Worm (Caenorhabditis elegans) whole organism, young adult: ENCODE measurements around the gene F53H2.1.

ENCODE experiments used
- B0035.1 ChIP-seq: sonication (generic microtip); optimal IDR thresholded peaks from 2 replicates; lab custom pipeline; 2016; ENCODE audit warnings: missing genetic modification characterization, mild to moderate bottlenecking, missing compliant biosample characterization, missing genotype, missing genetic modification reagents
- B0261.1 ChIP-seq: sonication (generic microtip); optimal IDR thresholded peaks from 2 replicates; lab custom pipeline; 2016; ENCODE audit warnings: mild to moderate bottlenecking, missing genetic modification characterization, moderate library complexity, missing compliant biosample characterization
- B0336.3 ChIP-seq: fragments of 200-800 bp; sonication (Bioruptor generic); IDR thresholded peaks from 2 replicates; pipeline ENCODE4 v1.3.6; 2022; ENCODE audit warnings: missing genetic modification characterization, missing compliant biosample characterization
- C06A6.2 ChIP-seq: fragments of 200-800 bp; sonication (Bioruptor generic); conservative IDR thresholded peaks from 2 replicates; pipeline ENCODE4 v1.3.6; 2022; ENCODE audit warnings: missing genetic modification characterization, missing compliant biosample characterization
- D2030.7 ChIP-seq: fragments of 200-800 bp; sonication (Bioruptor generic); IDR thresholded peaks from 2 replicates; pipeline ENCODE4 v1.3.6; 2022; ENCODE audit warnings: missing genetic modification reagents, missing genetic modification characterization, missing compliant biosample characterization
- F33H1.4 ChIP-seq: fragments of 200-800 bp; sonication (Bioruptor generic); IDR thresholded peaks from 2 replicates; pipeline ENCODE4 v1.3.6; 2022; ENCODE audit warnings: missing genetic modification reagents, missing genetic modification characterization, missing compliant biosample characterization
- F37B4.10 ChIP-seq: fragments of 200-800 bp; sonication (Bioruptor generic); IDR thresholded peaks from 2 replicates; pipeline ENCODE4 v1.3.6; 2022; ENCODE audit warnings: missing genetic modification characterization, missing compliant biosample characterization
- F39B2.1 ChIP-seq: fragments of 200-800 bp; sonication (Bioruptor generic); IDR thresholded peaks from 2 replicates; pipeline ENCODE4 v1.3.6; 2022; ENCODE audit warnings: missing genetic modification reagents, missing genetic modification characterization, missing compliant biosample characterization
- F49E8.2 ChIP-seq: sonication (generic microtip); optimal IDR thresholded peaks from 3 replicates; lab custom pipeline; 2017; ENCODE audit warnings: missing genetic modification characterization, mild to moderate bottlenecking, missing compliant biosample characterization, antibody characterized with exemption, moderate library complexity; ENCODE audit not compliant: insufficient read depth
- F52B5.7 ChIP-seq: sonication (generic microtip); optimal IDR thresholded peaks from 2 replicates; lab custom pipeline; 2016; ENCODE audit warnings: mild to moderate bottlenecking, missing genetic modification characterization, missing compliant biosample characterization
- F57C9.4 ChIP-seq: sonication (generic microtip); optimal IDR thresholded peaks from 2 replicates; lab custom pipeline; 2017; ENCODE audit warnings: mild to moderate bottlenecking, missing genetic modification characterization, missing compliant biosample characterization
- K11D2.4 ChIP-seq: fragments of 200-800 bp; sonication (Bioruptor generic); IDR thresholded peaks from 2 replicates; pipeline ENCODE4 v1.3.6; 2022; ENCODE audit warnings: missing genetic modification reagents, missing genetic modification characterization, missing compliant biosample characterization
- K12H6.12 ChIP-seq: fragments of 200-800 bp; sonication (Bioruptor generic); optimal IDR thresholded peaks from 2 replicates; lab custom pipeline; 2018; ENCODE audit warnings: mild to moderate bottlenecking, missing genetic modification characterization, missing compliant biosample characterization
- Y56A3A.18 ChIP-seq: fragments of 200-800 bp; sonication (Bioruptor generic); IDR thresholded peaks from 2 replicates; pipeline ENCODE4 v1.3.6; 2022; ENCODE audit warnings: missing genetic modification reagents, missing genetic modification characterization, missing compliant biosample characterization
- akir-1 ChIP-seq: fragments of 200-800 bp; sonication (Bioruptor generic); optimal IDR thresholded peaks from 2 replicates; lab custom pipeline; 2018; ENCODE audit warnings: mild to moderate bottlenecking, missing genetic modification characterization, moderate library complexity, missing compliant biosample characterization
- aptf-3 ChIP-seq: fragments of 200-800 bp; sonication (Bioruptor generic); IDR thresholded peaks from 2 replicates; pipeline ENCODE4 v1.3.6; 2022; ENCODE audit warnings: missing genetic modification characterization, missing compliant biosample characterization
- atf-7 ChIP-seq: sonication (generic microtip); optimal IDR thresholded peaks from 2 replicates; lab custom pipeline; 2017; ENCODE audit warnings: mild to moderate bottlenecking, missing genetic modification characterization, missing compliant biosample characterization
- attf-3 ChIP-seq: fragments of 200-800 bp; sonication (Bioruptor generic); conservative IDR thresholded peaks from 2 replicates; pipeline ENCODE4 v1.3.6; 2022; ENCODE audit warnings: missing genetic modification reagents, missing genetic modification characterization, missing compliant biosample characterization
- attf-5 ChIP-seq: fragments of 200-800 bp; sonication (Bioruptor generic); optimal IDR thresholded peaks from 2 replicates; lab custom pipeline; 2018; ENCODE audit warnings: mild to moderate bottlenecking, missing genetic modification characterization, missing compliant biosample characterization
- bed-2 ChIP-seq: fragments of 200-800 bp; sonication (Bioruptor generic); IDR thresholded peaks from 2 replicates; pipeline ENCODE4 v1.3.6; 2022; ENCODE audit warnings: missing genetic modification reagents, missing genetic modification characterization, missing compliant biosample characterization
- cebp-1 ChIP-seq, 2 experiments: fragments of 200-800 bp in 1 of 2; sonication (Bioruptor generic) in 1 of 2; sonication (generic microtip) in 1 of 2; IDR thresholded peaks in 1 of 2; optimal IDR thresholded peaks in 1 of 2; 2 replicates each; pipeline versions ENCODE4 v1.3.6 to Lab custom; 2017 to 2022; ENCODE audit warnings: missing compliant biosample characterization in 2 of 2, missing genetic modification characterization in 2 of 2, mild to moderate bottlenecking in 1 of 2, missing genetic modification reagents in 1 of 2, moderate library complexity in 1 of 2
- chd-7 ChIP-seq: sonication (generic microtip); optimal IDR thresholded peaks from 2 replicates; lab custom pipeline; 2016; ENCODE audit warnings: mild to moderate bottlenecking, missing genetic modification characterization, moderate library complexity, missing compliant biosample characterization
- dpff-1 ChIP-seq: sonication (generic microtip); optimal IDR thresholded peaks from 2 replicates; lab custom pipeline; 2017; ENCODE audit warnings: mild to moderate bottlenecking, missing genetic modification characterization, missing compliant biosample characterization
- dpl-1 ChIP-seq: fragments of 150-350 bp; optimal IDR thresholded peaks from 2 replicates; lab custom pipeline; 2014; ENCODE audit warnings: missing biosample characterization, missing genetic modification reagents, missing genetic modification characterization
- ets-4 ChIP-seq: fragments of 200-800 bp; sonication (Bioruptor generic); optimal IDR thresholded peaks from 2 replicates; lab custom pipeline; 2018; ENCODE audit warnings: mild to moderate bottlenecking, missing genetic modification characterization, missing compliant biosample characterization
- gei-17 ChIP-seq: fragments of 200-800 bp; sonication (Bioruptor generic); optimal IDR thresholded peaks from 2 replicates; lab custom pipeline; 2018; ENCODE audit warnings: mild to moderate bottlenecking, missing genetic modification characterization, missing compliant biosample characterization
- him-1 ChIP-seq: sonication (generic microtip); optimal IDR thresholded peaks from 2 replicates; lab custom pipeline; 2016; ENCODE audit warnings: missing genotype, missing genetic modification reagents, missing genetic modification characterization, missing compliant biosample characterization
- hmg-1.2 ChIP-seq: fragments of 200-800 bp; sonication (Bioruptor generic); IDR thresholded peaks from 2 replicates; pipeline ENCODE4 v1.3.6; 2022; ENCODE audit warnings: missing genetic modification reagents, missing genetic modification characterization, missing compliant biosample characterization
- let-607 ChIP-seq, 2 experiments: fragments of 200-800 bp in 1 of 2; sonication (Bioruptor generic) in 1 of 2; sonication (generic microtip) in 1 of 2; optimal IDR thresholded peaks; 2 replicates each; lab custom pipeline; 2016 to 2018; ENCODE audit warnings: mild to moderate bottlenecking in 2 of 2, missing compliant biosample characterization in 2 of 2, missing genetic modification characterization in 2 of 2, moderate library complexity in 2 of 2, missing genotype in 1 of 2
- lin-26 ChIP-seq: fragments of 200-800 bp; sonication (Bioruptor generic); IDR thresholded peaks from 2 replicates; pipeline ENCODE4 v1.3.6; 2022; ENCODE audit warnings: missing genetic modification reagents, missing genetic modification characterization, missing compliant biosample characterization
- lin-40 ChIP-seq: sonication (generic microtip); optimal IDR thresholded peaks from 2 replicates; lab custom pipeline; 2016; ENCODE audit warnings: missing genetic modification characterization, mild to moderate bottlenecking, missing compliant biosample characterization, missing genotype, missing genetic modification reagents
- madf-8 ChIP-seq: fragments of 200-800 bp; sonication (Bioruptor generic); conservative IDR thresholded peaks from 2 replicates; pipeline ENCODE4 v1.3.6; 2022; ENCODE audit warnings: missing genetic modification reagents, missing genetic modification characterization, missing compliant biosample characterization
- mes-4 ChIP-seq: sonication (generic microtip); optimal IDR thresholded peaks from 2 replicates; lab custom pipeline; 2016; ENCODE audit warnings: missing genotype, missing genetic modification characterization, missing compliant biosample characterization
- nfya-1 ChIP-seq: sonication (generic microtip); optimal IDR thresholded peaks from 2 replicates; lab custom pipeline; 2017; ENCODE audit warnings: antibody characterized with exemption, missing compliant biosample characterization, missing genetic modification characterization, borderline replicate concordance; ENCODE audit not compliant: insufficient read depth
- nfya-2 ChIP-seq: fragments of 200-800 bp; sonication (Bioruptor generic); IDR thresholded peaks from 2 replicates; pipeline ENCODE4 v1.3.6; 2022; ENCODE audit warnings: missing genetic modification reagents, missing genetic modification characterization, missing compliant biosample characterization
- nhr-179 ChIP-seq: sonication (generic microtip); optimal IDR thresholded peaks from 2 replicates; lab custom pipeline; 2016; ENCODE audit warnings: mild to moderate bottlenecking, missing genetic modification characterization, missing compliant biosample characterization
- nhr-27 ChIP-seq: fragments of 200-800 bp; sonication (Bioruptor generic); optimal IDR thresholded peaks from 2 replicates; lab custom pipeline; 2018; ENCODE audit warnings: mild to moderate bottlenecking, missing genetic modification characterization, moderate library complexity, missing compliant biosample characterization
- nhr-90 ChIP-seq: sonication (generic microtip); optimal IDR thresholded peaks from 2 replicates; lab custom pipeline; 2016; ENCODE audit warnings: missing genotype, mild to moderate bottlenecking, missing genetic modification characterization, missing compliant biosample characterization
- pbrm-1 ChIP-seq: fragments of 200-800 bp; sonication (Bioruptor generic); IDR thresholded peaks from 2 replicates; pipeline ENCODE4 v1.3.6; 2022; ENCODE audit warnings: missing genetic modification reagents, missing genetic modification characterization, missing compliant biosample characterization
- sdz-38 ChIP-seq: sonication (generic microtip); optimal IDR thresholded peaks from 2 replicates; lab custom pipeline; 2016; ENCODE audit warnings: missing genotype, missing genetic modification characterization, missing compliant biosample characterization
- sea-2 ChIP-seq: fragments of 200-800 bp; sonication (Bioruptor generic); IDR thresholded peaks from 2 replicates; pipeline ENCODE4 v1.3.6; 2022; ENCODE audit warnings: missing genetic modification characterization, missing compliant biosample characterization
- snpc-1.1 ChIP-seq: sonication (generic microtip); optimal IDR thresholded peaks from 2 replicates; lab custom pipeline; 2017; ENCODE audit warnings: missing genetic modification characterization, mild to moderate bottlenecking, missing compliant biosample characterization, antibody characterized with exemption, moderate library complexity, missing genotype, missing genetic modification reagents; ENCODE audit not compliant: insufficient read depth
- sptf-2 ChIP-seq: fragments of 200-800 bp; sonication (Bioruptor generic); optimal IDR thresholded peaks from 2 replicates; lab custom pipeline; 2018; ENCODE audit warnings: mild to moderate bottlenecking, missing genetic modification characterization, missing compliant biosample characterization
- tbp1 ChIP-seq: fragments of 200-800 bp; sonication (Bioruptor generic); optimal IDR thresholded peaks from 2 replicates; lab custom pipeline; 2018; ENCODE audit warnings: mild to moderate bottlenecking, missing genetic modification characterization, missing compliant biosample characterization
- tlf-1 ChIP-seq: fragments of 200-800 bp; sonication (Bioruptor generic); optimal IDR thresholded peaks from 2 replicates; lab custom pipeline; 2018; ENCODE audit warnings: mild to moderate bottlenecking, missing genetic modification characterization, missing compliant biosample characterization
- unc-62 ChIP-seq: fragments of 150-350 bp; optimal IDR thresholded peaks from 2 replicates; lab custom pipeline; 2014; ENCODE audit warnings: missing biosample characterization, missing genetic modification reagents, missing genetic modification characterization
- xnd-1 ChIP-seq: sonication (generic microtip); optimal IDR thresholded peaks from 2 replicates; lab custom pipeline; 2016; ENCODE audit warnings: missing genotype, missing genetic modification reagents, missing genetic modification characterization, missing compliant biosample characterization
- ztf-25 ChIP-seq: fragments of 200-800 bp; sonication (Bioruptor generic); IDR thresholded peaks from 2 replicates; pipeline ENCODE4 v1.3.6; 2022; ENCODE audit warnings: missing genetic modification reagents, missing genetic modification characterization, missing compliant biosample characterization
- ztf-28 ChIP-seq: fragments of 200-800 bp; sonication (Bioruptor generic); IDR thresholded peaks from 2 replicates; pipeline ENCODE4 v1.3.6; 2022; ENCODE audit warnings: missing genetic modification reagents, missing genetic modification characterization, missing compliant biosample characterization

Gene F53H2.1

DNA sequence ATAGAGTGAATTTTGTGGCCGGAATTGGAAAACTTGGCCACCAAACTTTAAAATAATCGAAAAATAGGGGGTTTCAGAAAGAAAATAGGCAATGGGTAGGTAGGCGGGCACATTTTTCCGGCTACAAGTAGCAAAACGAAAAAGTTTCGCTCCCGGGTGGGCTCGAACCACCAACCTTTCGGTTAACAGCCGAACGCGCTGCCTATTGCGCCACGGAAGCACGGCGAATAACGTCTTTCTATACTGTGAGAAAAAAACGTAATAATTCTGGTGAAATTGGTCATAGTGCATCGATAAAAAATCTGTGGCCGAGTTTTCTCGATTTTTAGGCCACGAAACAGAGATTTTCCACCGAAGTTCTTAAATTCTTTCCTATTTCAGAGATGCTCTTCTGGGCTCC lies 37.1 kb upstream of the F53H2.1 start (continued):
- no peak for TF ChIP-seq pbrm-1
- no peak for TF ChIP-seq ztf-25 (GFP tag; lab: Robert Waterston, UW)
- no peak for TF ChIP-seq sdz-38 (tag; lab: Kevin White, UChicago)
- no peak for TF ChIP-seq F33H1.4
- 0 out of 2 replicates have a peak, but pooled peaks have one; percentile 17 for TF ChIP-seq hmg-1.2 (GFP tag; lab: Robert Waterston, UW)
- no peak for TF ChIP-seq ztf-28
- TF ChIP-seq B0035.1 (tag; lab: Kevin White, UChicago): no peak
- no peak for TF ChIP-seq Y56A3A.18 (GFP tag; lab: Robert Waterston, UW)
- no peak for TF ChIP-seq sea-2 (GFP tag; lab: Robert Waterston, UW)
- TF ChIP-seq ets-4 (GFP tag; lab: Kevin White, UChicago): no peak
- TF ChIP-seq F57C9.4: no peak
- no peak for TF ChIP-seq xnd-1 (tag; lab: Kevin White, UChicago)
- TF ChIP-seq dpff-1: no peak
- peak; percentile 56 for TF ChIP-seq nhr-90 (tag; lab: Kevin White, UChicago)
- no peak for TF ChIP-seq K12H6.12 (tag; lab: Kevin White, UChicago)
- TF ChIP-seq unc-62 (GFP tag; lab: Kevin White, UChicago): no peak
- TF ChIP-seq atf-7 (tag; lab: Kevin White, UChicago): no peak
- no peak for TF ChIP-seq attf-3
- no peak for TF ChIP-seq F37B4.10
- no peak for TF ChIP-seq mes-4 (tag; lab: Kevin White, UChicago)
- no peak for TF ChIP-seq sptf-2 (GFP tag; lab: Kevin White, UChicago)
- TF ChIP-seq gei-17 (GFP tag; lab: Kevin White, UChicago): no peak
- no peak for TF ChIP-seq snpc-1.1
- no peak for TF ChIP-seq akir-1
- no peak for TF ChIP-seq nfya-2 (GFP tag; lab: Robert Waterston, UW)
- TF ChIP-seq K11D2.4: no peak
- TF ChIP-seq tbp1 (GFP tag; lab: Kevin White, UChicago): peak; percentile 85
- TF ChIP-seq B0336.3 (GFP tag; lab: Robert Waterston, UW): no peak
- no peak for TF ChIP-seq tlf-1 (GFP tag; lab: Kevin White, UChicago)
- no peak for TF ChIP-seq nhr-27
- no peak for TF ChIP-seq cebp-1 (GFP tag; IDR thresholded peaks at IDR 0.05; lab: Robert Waterston, UW)
- TF ChIP-seq cebp-1 (tag; optimal IDR thresholded peaks at IDR 0.05; lab: Kevin White, UChicago): no peak
- no peak for TF ChIP-seq let-607 (tag; optimal IDR thresholded peaks at IDR 0.05; lab: Kevin White, UChicago)
- no peak for TF ChIP-seq aptf-3 (GFP tag; lab: Robert Waterston, UW)
- no peak for TF ChIP-seq F52B5.7 (tag; lab: Kevin White, UChicago)
- no peak for TF ChIP-seq F39B2.1 (GFP tag; lab: Robert Waterston, UW)
- TF ChIP-seq nfya-1 (tag; lab: Kevin White, UChicago): no peak
- no peak for TF ChIP-seq nhr-179 (tag; lab: Kevin White, UChicago)
- no peak for TF ChIP-seq bed-2 (GFP tag; lab: Robert Waterston, UW)
- TF ChIP-seq chd-7 (tag; lab: Kevin White, UChicago): no peak
- no peak for TF ChIP-seq madf-8 (GFP tag; lab: Robert Waterston, UW)
- no peak for TF ChIP-seq F49E8.2 (tag; lab: Kevin White, UChicago)
- TF ChIP-seq lin-40 (tag; lab: Kevin White, UChicago): no peak
- peak; percentile 50 for TF ChIP-seq him-1 (tag; lab: Kevin White, UChicago)
- TF ChIP-seq attf-5 (GFP tag; lab: Kevin White, UChicago): no peak
- TF ChIP-seq C06A6.2 (GFP tag; lab: Robert Waterston, UW): no peak
- TF ChIP-seq D2030.7 (GFP tag; lab: Robert Waterston, UW): no peak
- peak; percentile 59; the same call in 1 of the 2 replicates for TF ChIP-seq lin-26 (GFP tag; lab: Robert Waterston, UW)
- no peak for TF ChIP-seq dpl-1 (GFP tag; lab: Kevin White, UChicago)
- peak; percentile 65 for TF ChIP-seq B0261.1 (tag; lab: Kevin White, UChicago)
